Fruit fly (Drosophila melanogaster) whole organism, embryonic: ENCODE measurements around the gene CG34296.
A peak's percentile ranks its signal among the peaks of the same experiment; 100 is the strongest.

Experiments
- Ada2b ChIP-seq: fragments of 200-800 bp; sonication (Bioruptor generic); IDR thresholded peaks from 2 replicates; pipeline ENCODE4 v1.3.6; 2022; ENCODE audit warnings: missing biosample characterization, missing genetic modification characterization
- CG10366 ChIP-seq: fragments of 200-800 bp; sonication (Bioruptor generic); IDR thresholded peaks from 2 replicates; pipeline ENCODE4 v1.3.6; 2022; ENCODE audit warnings: missing biosample characterization, missing genetic modification characterization
- CG12236 ChIP-seq: fragments of 200-800 bp; sonication (Bioruptor generic); optimal IDR thresholded peaks from 2 replicates; lab custom pipeline; 2016; ENCODE audit warnings: missing biosample characterization, missing genetic modification characterization
- CG12744 ChIP-seq: fragments of 200-800 bp; sonication (Bioruptor generic); optimal IDR thresholded peaks from 2 replicates; lab custom pipeline; 2016; ENCODE audit warnings: missing biosample characterization, missing genetic modification characterization
- CG14710 ChIP-seq: fragments of 200-800 bp; sonication (Bioruptor generic); optimal IDR thresholded peaks from 3 replicates; lab custom pipeline; 2019; ENCODE audit warnings: missing biosample characterization, mild to moderate bottlenecking, missing genetic modification characterization, moderate library complexity
- CG15601 ChIP-seq: fragments of 200-800 bp; sonication (Bioruptor generic); optimal IDR thresholded peaks from 3 replicates; lab custom pipeline; 2019; ENCODE audit warnings: missing biosample characterization, mild to moderate bottlenecking, missing genetic modification characterization, moderate library complexity
- CG17186 ChIP-seq: fragments of 200-800 bp; sonication (Bioruptor generic); optimal IDR thresholded peaks from 3 replicates; lab custom pipeline; 2017; ENCODE audit warnings: missing biosample characterization, missing genetic modification reagents, missing genetic modification characterization
- CG17802 ChIP-seq: fragments of 200-800 bp; sonication (Bioruptor generic); optimal IDR thresholded peaks from 2 replicates; lab custom pipeline; 2018; ENCODE audit warnings: missing biosample characterization, mild to moderate bottlenecking, missing genetic modification characterization, moderate library complexity
- CG31224 ChIP-seq: fragments of 200-800 bp; sonication (Bioruptor generic); IDR thresholded peaks from 2 replicates; pipeline ENCODE4 v1.3.6; 2022; ENCODE audit warnings: missing biosample characterization, missing genetic modification characterization
- CG31365 ChIP-seq: fragments of 200-800 bp; sonication (Bioruptor generic); optimal IDR thresholded peaks from 2 replicates; lab custom pipeline; 2018; ENCODE audit warnings: missing biosample characterization, mild to moderate bottlenecking, missing genetic modification characterization
- CG3726 ChIP-seq: fragments of 200-800 bp; sonication (Bioruptor generic); IDR thresholded peaks from 3 replicates; pipeline ENCODE4, ENCODE4 v1.3.6; 2022; ENCODE audit warnings: missing biosample characterization, missing genetic modification characterization
- CG4360 ChIP-seq: fragments of 200-800 bp; sonication (Bioruptor generic); IDR thresholded peaks from 2 replicates; pipeline ENCODE4 v1.3.6; 2022; ENCODE audit warnings: missing biosample characterization, missing genetic modification characterization
- CG5180 ChIP-seq: fragments of 200-800 bp; sonication (Bioruptor generic); optimal IDR thresholded peaks from 3 replicates; lab custom pipeline; 2017; ENCODE audit warnings: missing biosample characterization, missing genetic modification characterization, mild to moderate bottlenecking, moderate library complexity, missing genetic modification reagents
- CG6254 ChIP-seq: fragments of 200-800 bp; sonication (Bioruptor generic); optimal IDR thresholded peaks from 3 replicates; lab custom pipeline; 2017; ENCODE audit warnings: mild to moderate bottlenecking, missing biosample characterization, missing genetic modification reagents, missing genetic modification characterization
- CG7556 ChIP-seq: fragments of 200-800 bp; sonication (Bioruptor generic); optimal IDR thresholded peaks from 2 replicates; lab custom pipeline; 2017; ENCODE audit warnings: missing biosample characterization, mild to moderate bottlenecking, missing genetic modification characterization
- CG8388 ChIP-seq: fragments of 200-800 bp; sonication (Bioruptor generic); optimal IDR thresholded peaks from 2 replicates; lab custom pipeline; 2019; ENCODE audit warnings: missing biosample characterization, mild to moderate bottlenecking, missing genetic modification characterization, moderate library complexity
- Dll ChIP-seq: fragments of 200-800 bp; sonication (Bioruptor generic); IDR thresholded peaks from 4 replicates; pipeline ENCODE4 v1.3.6; 2022; ENCODE audit warnings: missing biosample characterization, missing genetic modification characterization; ENCODE audit not compliant: partially characterized antibody
- Doc3 ChIP-seq: fragments of 200-800 bp; sonication (Bioruptor generic); IDR thresholded peaks from 3 replicates; pipeline ENCODE4 v1.3.6; 2022; ENCODE audit warnings: missing biosample characterization, missing genetic modification characterization; ENCODE audit not compliant: partially characterized antibody
- Gsc ChIP-seq: fragments of 200-800 bp; sonication (Bioruptor generic); IDR thresholded peaks from 2 replicates; pipeline ENCODE4 v1.3.6; 2022; ENCODE audit warnings: missing biosample characterization, missing genetic modification characterization
- Hr51 ChIP-seq, 2 experiments: fragments of 200-800 bp; sonication (Bioruptor generic); optimal IDR thresholded peaks; 2 replicates in 1 of 2; 3 replicates in 1 of 2; lab custom pipeline; 2016 to 2018; ENCODE audit warnings: missing biosample characterization in 2 of 2, missing genetic modification characterization in 2 of 2, mild to moderate bottlenecking in 1 of 2, moderate library complexity in 1 of 2
- MTF-1 ChIP-seq: fragments of 200-800 bp; sonication (Bioruptor generic); optimal IDR thresholded peaks from 2 replicates; lab custom pipeline; 2018; ENCODE audit warnings: missing biosample characterization, mild to moderate bottlenecking, missing genetic modification characterization, borderline replicate concordance
- Med ChIP-seq: fragments of 200-800 bp; sonication (Bioruptor generic); peaks from one replicate; lab custom pipeline; 2016; ENCODE audit warnings: missing biosample characterization, missing genetic modification characterization, mild to moderate bottlenecking, inconsistent platforms, moderate library complexity
- Meics ChIP-seq: fragments of 200-800 bp; sonication (Bioruptor generic); optimal IDR thresholded peaks from 2 replicates; lab custom pipeline; 2017; ENCODE audit warnings: missing biosample characterization, mild to moderate bottlenecking, missing genetic modification characterization
- Oli ChIP-seq: fragments of 200-800 bp; sonication (Bioruptor generic); optimal IDR thresholded peaks from 2 replicates; lab custom pipeline; 2018; ENCODE audit warnings: missing biosample characterization, mild to moderate bottlenecking, missing genetic modification characterization, moderate library complexity
- Rx ChIP-seq: fragments of 200-800 bp; sonication (Bioruptor generic); IDR thresholded peaks from 2 replicates; pipeline ENCODE4 v1.3.6; 2022; ENCODE audit warnings: missing biosample characterization, missing genetic modification characterization
- Sox102F ChIP-seq: fragments of 200-800 bp; sonication (Bioruptor generic); optimal IDR thresholded peaks from 2 replicates; lab custom pipeline; 2018; ENCODE audit warnings: missing biosample characterization, mild to moderate bottlenecking, missing genetic modification characterization, moderate library complexity
- Sry-β ChIP-seq: fragments of 200-800 bp; sonication (Bioruptor generic); optimal IDR thresholded peaks from 2 replicates; lab custom pipeline; 2018; ENCODE audit warnings: missing biosample characterization, mild to moderate bottlenecking, missing genetic modification characterization, moderate library complexity
- Ssrp ChIP-seq: fragments of 200-800 bp; sonication (Bioruptor generic); optimal IDR thresholded peaks from 2 replicates; lab custom pipeline; 2018; ENCODE audit warnings: missing biosample characterization, mild to moderate bottlenecking, missing genetic modification characterization, moderate library complexity
- TFAM ChIP-seq: fragments of 200-800 bp; sonication (Bioruptor generic); optimal IDR thresholded peaks from 2 replicates; lab custom pipeline; 2017; ENCODE audit warnings: missing biosample characterization, missing genetic modification characterization, inconsistent platforms
- bsh ChIP-seq, 2 experiments: fragments of 200-800 bp; sonication (Bioruptor generic); optimal IDR thresholded peaks; 2 replicates each; lab custom pipeline; 2017 to 2018; ENCODE audit warnings: mild to moderate bottlenecking in 2 of 2, missing biosample characterization in 2 of 2, missing genetic modification characterization in 2 of 2, moderate library complexity in 1 of 2
- btn ChIP-seq: fragments of 200-800 bp; sonication (Bioruptor generic); optimal IDR thresholded peaks from 2 replicates; lab custom pipeline; 2016; ENCODE audit warnings: missing biosample characterization, missing genetic modification characterization
- cato ChIP-seq: fragments of 200-800 bp; sonication (Bioruptor generic); optimal IDR thresholded peaks from 2 replicates; lab custom pipeline; 2016; ENCODE audit warnings: missing biosample characterization, missing genetic modification characterization, borderline replicate concordance
- cg ChIP-seq: fragments of 200-800 bp; sonication (Bioruptor generic); optimal IDR thresholded peaks from 3 replicates; lab custom pipeline; 2019; ENCODE audit warnings: missing biosample characterization, mild to moderate bottlenecking, missing genetic modification characterization, moderate library complexity
- chinmo ChIP-seq: fragments of 200-800 bp; sonication (Bioruptor generic); IDR thresholded peaks from 4 replicates; pipeline ENCODE4 v1.3.6; 2022; ENCODE audit warnings: missing biosample characterization, missing genetic modification characterization; ENCODE audit not compliant: partially characterized antibody
- ci ChIP-seq: fragments of 200-800 bp; sonication (Bioruptor generic); IDR thresholded peaks from 3 replicates; pipeline ENCODE4 v1.3.6; 2022; ENCODE audit warnings: missing biosample characterization, missing genetic modification characterization
- inv ChIP-seq: fragments of 200-800 bp; sonication (Bioruptor generic); IDR thresholded peaks from 2 replicates; pipeline ENCODE4 v1.3.6; 2022; ENCODE audit warnings: missing biosample characterization, missing genetic modification characterization; ENCODE audit not compliant: partially characterized antibody
- jigr1 ChIP-seq: fragments of 200-800 bp; sonication (Bioruptor generic); IDR thresholded peaks from 3 replicates; pipeline ENCODE4 v1.3.6; 2022; ENCODE audit warnings: missing biosample characterization, missing genetic modification characterization
- knrl ChIP-seq: fragments of 200-800 bp; sonication (Bioruptor generic); IDR thresholded peaks from 3 replicates; pipeline ENCODE4 v1.3.6; 2022; ENCODE audit warnings: missing biosample characterization, missing genetic modification characterization; ENCODE audit not compliant: partially characterized antibody
- nmo ChIP-seq: fragments of 200-800 bp; sonication (Bioruptor generic); optimal IDR thresholded peaks from 2 replicates; lab custom pipeline; 2018; ENCODE audit warnings: missing biosample characterization, mild to moderate bottlenecking, missing genetic modification characterization, moderate library complexity
- nom ChIP-seq: fragments of 200-800 bp; sonication (Bioruptor generic); optimal IDR thresholded peaks from 2 replicates; lab custom pipeline; 2017; ENCODE audit warnings: missing biosample characterization, missing genetic modification characterization, mild to moderate bottlenecking, moderate library complexity, missing genetic modification reagents
- pfk ChIP-seq: fragments of 200-800 bp; sonication (Bioruptor generic); optimal IDR thresholded peaks from 2 replicates; lab custom pipeline; 2018; ENCODE audit warnings: missing biosample characterization, mild to moderate bottlenecking, missing genetic modification characterization, moderate library complexity
- repo ChIP-seq: fragments of 200-800 bp; sonication (Bioruptor generic); optimal IDR thresholded peaks from 2 replicates; lab custom pipeline; 2016; ENCODE audit warnings: missing biosample characterization, missing genetic modification characterization
- sens ChIP-seq: fragments of 200-800 bp; sonication (Bioruptor generic); peaks from one replicate; lab custom pipeline; 2016; ENCODE audit warnings: missing biosample characterization, missing genetic modification characterization
- sima ChIP-seq: fragments of 200-800 bp; sonication (Bioruptor generic); optimal IDR thresholded peaks from 2 replicates; lab custom pipeline; 2016; ENCODE audit warnings: missing biosample characterization, missing genetic modification characterization
- sug ChIP-seq: fragments of 200-800 bp; optimal IDR thresholded peaks from 2 replicates; lab custom pipeline; 2019; ENCODE audit warnings: missing biosample characterization, mild to moderate bottlenecking, missing genetic modification characterization, moderate library complexity
- tin ChIP-seq: fragments of 200-800 bp; sonication (Bioruptor generic); optimal IDR thresholded peaks from 3 replicates; lab custom pipeline; 2016; ENCODE audit warnings: missing biosample characterization, missing genetic modification characterization
- twi ChIP-seq: fragments of 200-800 bp; optimal IDR thresholded peaks from 2 replicates; lab custom pipeline; 2019; ENCODE audit warnings: missing biosample characterization, mild to moderate bottlenecking, missing genetic modification characterization, moderate library complexity
- unpg ChIP-seq: fragments of 200-800 bp; sonication (Bioruptor generic); optimal IDR thresholded peaks from 3 replicates; lab custom pipeline; 2018; ENCODE audit warnings: missing biosample characterization, mild to moderate bottlenecking, missing genetic modification characterization, moderate library complexity
- wdn ChIP-seq: fragments of 200-800 bp; sonication (Bioruptor generic); IDR thresholded peaks from 2 replicates; pipeline ENCODE4 v1.3.6; 2022; ENCODE audit warnings: missing biosample characterization, missing genetic modification characterization
- zfh2 ChIP-seq: fragments of 200-800 bp; sonication (Bioruptor generic); optimal IDR thresholded peaks from 2 replicates; lab custom pipeline; 2016; ENCODE audit warnings: missing biosample characterization, missing genetic modification characterization

Gene CG34296

DNA sequence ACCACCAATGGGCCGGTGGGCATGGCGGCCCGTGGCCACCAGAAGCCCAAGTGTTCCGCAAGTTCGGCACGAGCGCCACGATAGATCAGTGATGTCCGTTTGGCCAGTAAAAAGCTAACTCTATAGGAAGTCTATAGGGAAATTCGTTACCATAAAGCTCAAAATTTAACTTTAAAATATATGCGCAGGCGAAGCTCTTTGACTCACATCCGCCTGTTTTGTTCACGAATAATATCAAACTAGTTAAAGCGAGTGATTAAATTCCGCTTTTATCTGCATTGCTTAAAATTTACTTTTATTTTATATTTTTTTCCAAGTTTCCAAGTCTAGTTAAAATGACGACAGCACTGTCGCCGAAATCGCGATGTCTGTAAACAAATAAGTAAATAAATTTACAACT is 35.3 kb downstream of the CG34296 start (continued):
- TF ChIP-seq CG14710 (tag; lab: Kevin White, UChicago): no peak
- TF ChIP-seq Sry-β (GFP tag; lab: Kevin White, UChicago): peak; percentile 44
- no peak for TF ChIP-seq CG10366 (GFP tag; lab: Robert Waterston, UW)
- no peak for TF ChIP-seq CG31365 (tag; lab: Kevin White, UChicago)
- TF ChIP-seq ci (GFP tag; lab: Robert Waterston, UW): no peak
- TF ChIP-seq CG8388 (GFP tag; lab: Kevin White, UChicago): no peak
- TF ChIP-seq Dll: no peak
- TF ChIP-seq pfk (GFP tag; lab: Kevin White, UChicago): no peak
- TF ChIP-seq Meics (GFP tag; lab: Kevin White, UChicago): no peak
- TF ChIP-seq cato (GFP tag; lab: Kevin White, UChicago): no peak
- no peak for TF ChIP-seq sug
- peak; percentile 2 for TF ChIP-seq Ssrp (tag; lab: Kevin White, UChicago)
- no peak for TF ChIP-seq repo (GFP tag; lab: Kevin White, UChicago)
- TF ChIP-seq CG12236: no peak
- no peak for TF ChIP-seq twi (tag; lab: Kevin White, UChicago)
- TF ChIP-seq TFAM (GFP tag; lab: Kevin White, UChicago): no peak
- peak; percentile 3 for TF ChIP-seq unpg (GFP tag; lab: Kevin White, UChicago)
- TF ChIP-seq CG7556 (GFP tag; lab: Kevin White, UChicago): no peak
- TF ChIP-seq Doc3 (GFP tag; lab: Robert Waterston, UW): no peak
- no peak for TF ChIP-seq jigr1 (GFP tag; lab: Robert Waterston, UW)
- peak in 1 of 2 experiments; percentile 6 for TF ChIP-seq Hr51 (GFP tag; optimal IDR thresholded peaks at IDR 0.05; lab: Kevin White, UChicago)
- TF ChIP-seq zfh2 (GFP tag; lab: Kevin White, UChicago): no peak
- TF ChIP-seq Oli: peak; percentile 21
- no peak for TF ChIP-seq Gsc (GFP tag; lab: Robert Waterston, UW)
- no peak for TF ChIP-seq nmo (GFP tag; lab: Kevin White, UChicago)
- TF ChIP-seq btn: no peak
- no peak for TF ChIP-seq CG3726 (GFP tag; lab: Robert Waterston, UW)
- peak; percentile 3 for TF ChIP-seq Sox102F (GFP tag; lab: Kevin White, UChicago)
- no peak for TF ChIP-seq knrl (GFP tag; lab: Robert Waterston, UW)
- no peak for TF ChIP-seq CG17186
- no peak for TF ChIP-seq Ada2b (GFP tag; lab: Robert Waterston, UW)
- no peak for TF ChIP-seq MTF-1 (GFP tag; lab: Kevin White, UChicago)
- no peak for TF ChIP-seq CG6254 (GFP tag; lab: Kevin White, UChicago)
- TF ChIP-seq CG4360: no peak
- no peak for TF ChIP-seq chinmo (GFP tag; lab: Robert Waterston, UW)
- no peak for TF ChIP-seq bsh (GFP tag; optimal IDR thresholded peaks at IDR 0.05; lab: Kevin White, UChicago)
- TF ChIP-seq Med (GFP tag; lab: Kevin White, UChicago): no peak
- TF ChIP-seq tin: no peak
- TF ChIP-seq inv (GFP tag; lab: Robert Waterston, UW): no peak
- TF ChIP-seq CG12744 (GFP tag; lab: Kevin White, UChicago): no peak
- no peak for TF ChIP-seq CG17802 (tag; lab: Kevin White, UChicago)
- TF ChIP-seq nom (GFP tag; lab: Kevin White, UChicago): no peak
- no peak for TF ChIP-seq wdn (GFP tag; lab: Robert Waterston, UW)
- TF ChIP-seq sima (GFP tag; lab: Kevin White, UChicago): no peak
- TF ChIP-seq Rx (GFP tag; lab: Robert Waterston, UW): no peak
- no peak for TF ChIP-seq CG15601 (tag; lab: Kevin White, UChicago)
- peak; percentile 44 for TF ChIP-seq sens
- TF ChIP-seq cg (GFP tag; lab: Kevin White, UChicago): no peak
- no peak for TF ChIP-seq CG31224
- no peak for TF ChIP-seq CG5180 (GFP tag; lab: Kevin White, UChicago)
